Fruit fly (Drosophila melanogaster) whole organism, embryonic: Measurements from ENCODE around the gene CG31360.
A peak's percentile ranks its signal among the peaks of the same experiment; 100 is the strongest.

Experiments used
- Bteb2 ChIP-seq: fragments of 200-800 bp; sonication (Bioruptor generic); optimal IDR thresholded peaks from 2 replicates; lab custom pipeline; 2016; ENCODE audit warnings: missing biosample characterization, missing genetic modification characterization
- CG10366 ChIP-seq: fragments of 200-800 bp; sonication (Bioruptor generic); IDR thresholded peaks from 2 replicates; pipeline ENCODE4 v1.3.6; 2022; ENCODE audit warnings: missing biosample characterization, missing genetic modification characterization
- CG12104 ChIP-seq: fragments of 200-800 bp; sonication (Bioruptor generic); optimal IDR thresholded peaks from 3 replicates; lab custom pipeline; 2016; ENCODE audit warnings: missing biosample characterization, missing genetic modification characterization
- CG12942 ChIP-seq: fragments of 200-800 bp; sonication (Bioruptor generic); optimal IDR thresholded peaks from 3 replicates; lab custom pipeline; 2016; ENCODE audit warnings: missing biosample characterization, missing genetic modification characterization
- CG13624 ChIP-seq: fragments of 200-800 bp; sonication (Bioruptor generic); optimal IDR thresholded peaks from 2 replicates; lab custom pipeline; 2016; ENCODE audit warnings: missing biosample characterization, missing genetic modification characterization
- CG14014 ChIP-seq: fragments of 200-800 bp; sonication (Bioruptor generic); IDR thresholded peaks from 2 replicates; pipeline ENCODE4 v1.3.6; 2022; ENCODE audit warnings: missing biosample characterization, missing genetic modification characterization
- CG1603 ChIP-seq: fragments of 200-800 bp; sonication (Bioruptor generic); optimal IDR thresholded peaks from 2 replicates; lab custom pipeline; 2019; ENCODE audit warnings: missing biosample characterization, mild to moderate bottlenecking, missing genetic modification characterization, moderate library complexity
- CG16813 ChIP-seq: fragments of 200-800 bp; sonication (Bioruptor generic); IDR thresholded peaks from 3 replicates; pipeline ENCODE4 v1.3.6; 2022; ENCODE audit warnings: missing biosample characterization, missing genetic modification characterization; ENCODE audit not compliant: partially characterized antibody
- CG17385 ChIP-seq: fragments of 200-800 bp; sonication (Bioruptor generic); optimal IDR thresholded peaks from 3 replicates; lab custom pipeline; 2018; ENCODE audit warnings: missing biosample characterization, mild to moderate bottlenecking, missing genetic modification characterization
- CG17829 ChIP-seq: fragments of 200-800 bp; optimal IDR thresholded peaks from 2 replicates; lab custom pipeline; 2019; ENCODE audit warnings: missing biosample characterization, mild to moderate bottlenecking, missing genetic modification characterization, moderate library complexity
- CG18764 ChIP-seq: fragments of 200-800 bp; sonication (Bioruptor generic); optimal IDR thresholded peaks from 3 replicates; lab custom pipeline; 2016; ENCODE audit warnings: missing biosample characterization, missing genetic modification characterization
- CG2129 ChIP-seq: fragments of 200-800 bp; sonication (Bioruptor generic); IDR thresholded peaks from 2 replicates; pipeline ENCODE4 v1.3.6; 2022; ENCODE audit warnings: missing biosample characterization, missing genetic modification characterization; ENCODE audit not compliant: partially characterized antibody
- CG2202 ChIP-seq: fragments of 200-800 bp; sonication (Bioruptor generic); optimal IDR thresholded peaks from 2 replicates; lab custom pipeline; 2018; ENCODE audit warnings: missing biosample characterization, mild to moderate bottlenecking, missing genetic modification characterization
- CG2678 ChIP-seq: fragments of 200-800 bp; sonication (Bioruptor generic); optimal IDR thresholded peaks from 3 replicates; lab custom pipeline; 2019; ENCODE audit warnings: missing biosample characterization, mild to moderate bottlenecking, missing genetic modification characterization, moderate library complexity
- CG30020 ChIP-seq: fragments of 200-800 bp; optimal IDR thresholded peaks from 2 replicates; lab custom pipeline; 2019; ENCODE audit warnings: missing biosample characterization, mild to moderate bottlenecking, missing genetic modification characterization, moderate library complexity
- CG3995 ChIP-seq: fragments of 200-800 bp; sonication (Bioruptor generic); optimal IDR thresholded peaks from 3 replicates; lab custom pipeline; 2016; ENCODE audit warnings: missing biosample characterization, missing genetic modification characterization
- CG43689 ChIP-seq: fragments of 200-800 bp; sonication (Bioruptor generic); IDR thresholded peaks from 2 replicates; pipeline ENCODE4 v1.3.6; 2022; ENCODE audit warnings: missing biosample characterization, missing genetic modification characterization
- CG4820 ChIP-seq: fragments of 200-800 bp; sonication (Bioruptor generic); optimal IDR thresholded peaks from 3 replicates; lab custom pipeline; 2016; ENCODE audit warnings: missing biosample characterization, missing genetic modification characterization
- CG4854 ChIP-seq: fragments of 200-800 bp; sonication (Bioruptor generic); optimal IDR thresholded peaks from 2 replicates; lab custom pipeline; 2016; ENCODE audit warnings: missing biosample characterization, missing genetic modification characterization, inconsistent platforms
- CG7963 ChIP-seq: fragments of 200-800 bp; sonication (Bioruptor generic); IDR thresholded peaks from 3 replicates; pipeline ENCODE4 v1.3.6; 2022; ENCODE audit warnings: missing biosample characterization, missing genetic modification characterization; ENCODE audit not compliant: partially characterized antibody
- CHES-1-like ChIP-seq: fragments of 200-800 bp; sonication (Bioruptor generic); optimal IDR thresholded peaks from 2 replicates; lab custom pipeline; 2016; ENCODE audit warnings: missing biosample characterization, missing genetic modification characterization
- Doc2 ChIP-seq: fragments of 200-800 bp; sonication (Bioruptor generic); IDR thresholded peaks from 2 replicates; pipeline ENCODE4 v1.3.6; 2022; ENCODE audit warnings: missing biosample characterization, missing genetic modification characterization
- Fer2 ChIP-seq: fragments of 200-800 bp; sonication (Bioruptor generic); optimal IDR thresholded peaks from 2 replicates; lab custom pipeline; 2018; ENCODE audit warnings: missing biosample characterization, mild to moderate bottlenecking, missing genetic modification characterization, moderate library complexity
- Hey ChIP-seq: fragments of 200-800 bp; sonication (Bioruptor generic); optimal IDR thresholded peaks from 3 replicates; lab custom pipeline; 2018; ENCODE audit warnings: missing biosample characterization, mild to moderate bottlenecking, missing genetic modification characterization
- Hr51 ChIP-seq, 2 experiments: fragments of 200-800 bp; sonication (Bioruptor generic); optimal IDR thresholded peaks; 2 replicates in 1 of 2; 3 replicates in 1 of 2; lab custom pipeline; 2016 to 2018; ENCODE audit warnings: missing biosample characterization in 2 of 2, missing genetic modification characterization in 2 of 2, mild to moderate bottlenecking in 1 of 2, moderate library complexity in 1 of 2
- Hr78 ChIP-seq, 2 experiments: fragments of 200-800 bp in 1 of 2; fragments of >200 bp in 1 of 2; sonication (Bioruptor generic) in 1 of 2; optimal IDR thresholded peaks; 2 replicates each; lab custom pipeline; 2017 to 2019; ENCODE audit warnings: missing biosample characterization in 2 of 2, missing genetic modification characterization in 2 of 2, mild to moderate bottlenecking in 1 of 2, moderate library complexity in 1 of 2
- Lim3 ChIP-seq: fragments of 200-800 bp; sonication (Bioruptor generic); IDR thresholded peaks from 2 replicates; pipeline ENCODE4 v1.3.6; 2022; ENCODE audit warnings: missing biosample characterization, missing genetic modification characterization
- MESR4 ChIP-seq: fragments of 200-800 bp; sonication (Bioruptor generic); optimal IDR thresholded peaks from 2 replicates; lab custom pipeline; 2018; ENCODE audit warnings: missing biosample characterization, mild to moderate bottlenecking, missing genetic modification characterization, moderate library complexity
- Max ChIP-seq: fragments of 200-800 bp; sonication (Bioruptor generic); optimal IDR thresholded peaks from 2 replicates; lab custom pipeline; 2016; ENCODE audit warnings: missing biosample characterization, mild to moderate bottlenecking, missing genetic modification characterization
- Mrtf ChIP-seq: fragments of 200-800 bp; sonication (Bioruptor generic); IDR thresholded peaks from 3 replicates; pipeline ENCODE4 v1.3.6; 2022; ENCODE audit warnings: missing biosample characterization, missing genetic modification characterization
- Sin3A ChIP-seq: fragments of >200 bp; optimal IDR thresholded peaks from 2 replicates; lab custom pipeline; 2018
- Spps ChIP-seq: fragments of 200-800 bp; sonication (Bioruptor generic); optimal IDR thresholded peaks from 2 replicates; lab custom pipeline; 2018; ENCODE audit warnings: missing biosample characterization, mild to moderate bottlenecking, missing genetic modification characterization
- Sry-δ ChIP-seq: fragments of 200-800 bp; sonication (Bioruptor generic); optimal IDR thresholded peaks from 2 replicates; lab custom pipeline; 2016; ENCODE audit warnings: missing biosample characterization, missing genetic modification characterization
- gsb ChIP-seq: fragments of 200-800 bp; sonication (Bioruptor generic); IDR thresholded peaks from 2 replicates; pipeline ENCODE4 v1.3.6; 2022; ENCODE audit warnings: missing biosample characterization, missing genetic modification characterization
- jigr1 ChIP-seq: fragments of 200-800 bp; sonication (Bioruptor generic); IDR thresholded peaks from 3 replicates; pipeline ENCODE4 v1.3.6; 2022; ENCODE audit warnings: missing biosample characterization, missing genetic modification characterization
- lilli ChIP-seq: fragments of 200-800 bp; sonication (Bioruptor generic); optimal IDR thresholded peaks from 3 replicates; lab custom pipeline; 2016; ENCODE audit warnings: missing biosample characterization, missing genetic modification characterization
- lmd ChIP-seq: fragments of 200-800 bp; sonication (Bioruptor generic); IDR thresholded peaks from 2 replicates; pipeline ENCODE4 v1.3.6; 2022; ENCODE audit warnings: missing biosample characterization, missing genetic modification characterization
- maf-S ChIP-seq: fragments of 200-800 bp; sonication (Bioruptor generic); optimal IDR thresholded peaks from 2 replicates; lab custom pipeline; 2016; ENCODE audit warnings: missing biosample characterization, missing genetic modification characterization
- nerfin-2 ChIP-seq: fragments of 200-800 bp; sonication (Bioruptor generic); IDR thresholded peaks from 2 replicates; pipeline ENCODE4 v1.3.6; 2022; ENCODE audit warnings: missing biosample characterization, missing genetic modification characterization; ENCODE audit not compliant: partially characterized antibody
- odd ChIP-seq: fragments of 200-800 bp; sonication (Bioruptor generic); optimal IDR thresholded peaks from 2 replicates; lab custom pipeline; 2017; ENCODE audit warnings: missing biosample characterization, mild to moderate bottlenecking, missing genetic modification characterization
- org-1 ChIP-seq: fragments of 200-800 bp; sonication (Bioruptor generic); optimal IDR thresholded peaks from 2 replicates; lab custom pipeline; 2017; ENCODE audit warnings: missing biosample characterization, missing genetic modification characterization
- psq ChIP-seq: fragments of 200-800 bp; sonication (Bioruptor generic); optimal IDR thresholded peaks from 2 replicates; lab custom pipeline; 2017; ENCODE audit warnings: missing biosample characterization, missing genetic modification characterization
- ranshi ChIP-seq: fragments of 200-800 bp; sonication (Bioruptor generic); IDR thresholded peaks from 2 replicates; pipeline ENCODE4 v1.3.6; 2022; ENCODE audit warnings: missing biosample characterization, missing genetic modification characterization
- run ChIP-seq: fragments of 200-800 bp; sonication (Bioruptor generic); optimal IDR thresholded peaks from 3 replicates; lab custom pipeline; 2018; ENCODE audit warnings: missing biosample characterization, mild to moderate bottlenecking, missing genetic modification characterization
- sqz ChIP-seq: fragments of 200-800 bp; sonication (Bioruptor generic); optimal IDR thresholded peaks from 3 replicates; lab custom pipeline; 2018; ENCODE audit warnings: missing biosample characterization, mild to moderate bottlenecking, missing genetic modification characterization
- ssp ChIP-seq: fragments of 200-800 bp; sonication (Bioruptor generic); IDR thresholded peaks from 2 replicates; pipeline ENCODE4 v1.3.6; 2022; ENCODE audit warnings: missing biosample characterization, missing genetic modification characterization
- sug ChIP-seq: fragments of 200-800 bp; optimal IDR thresholded peaks from 2 replicates; lab custom pipeline; 2019; ENCODE audit warnings: missing biosample characterization, mild to moderate bottlenecking, missing genetic modification characterization, moderate library complexity
- tna ChIP-seq: fragments of 200-800 bp; sonication (Bioruptor generic); IDR thresholded peaks from 2 replicates; pipeline ENCODE4 v1.3.6; 2022; ENCODE audit warnings: missing biosample characterization, missing genetic modification characterization; ENCODE audit not compliant: partially characterized antibody
- trh ChIP-seq: fragments of 200-800 bp; sonication (Bioruptor generic); optimal IDR thresholded peaks from 2 replicates; lab custom pipeline; 2016; ENCODE audit warnings: missing biosample characterization, missing genetic modification characterization
- vnd ChIP-seq: fragments of 200-800 bp; sonication (Bioruptor generic); IDR thresholded peaks from 3 replicates; pipeline ENCODE4 v1.3.6; 2022; ENCODE audit warnings: missing biosample characterization, missing genetic modification characterization; ENCODE audit not compliant: partially characterized antibody
- yki ChIP-seq: fragments of >200 bp; optimal IDR thresholded peaks from 3 replicates; lab custom pipeline; 2018

CG31360 gene

dm6 chr3R:17716858-17717596 lies 32.1 kb downstream of the CG31360 start:
- TF ChIP-seq sug (tag; lab: Kevin White, UChicago) (peak; percentile 40), Max (GFP tag; lab: Kevin White, UChicago) (peak; percentile 22), CG4854 (GFP tag; lab: Kevin White, UChicago) (no peak), Sin3A (lab: Kevin White, UChicago) (no peak), CG12104 (no peak), tna (GFP tag; lab: Robert Waterston, UW) (no peak), sqz (GFP tag; lab: Kevin White, UChicago) (no peak), lmd (GFP tag; lab: Robert Waterston, UW) (no peak), CG2129 (GFP tag; lab: Robert Waterston, UW) (no peak), vnd (no peak), CG2678 (peak; percentile 28), odd (GFP tag; lab: Kevin White, UChicago) (no peak), yki (lab: Kevin White, UChicago) (peak; percentile 98), CG3995 (GFP tag; lab: Kevin White, UChicago) (peak; percentile 4), run (tag; lab: Kevin White, UChicago) (peak; percentile 37), CG13624 (GFP tag; lab: Kevin White, UChicago) (peak; percentile 66), CG17829 (tag; lab: Kevin White, UChicago) (peak; percentile 22), MESR4 (GFP tag; lab: Kevin White, UChicago) (peak; percentile 20), maf-S (GFP tag; lab: Kevin White, UChicago) (peak; percentile 23), Doc2 (GFP tag; lab: Robert Waterston, UW) (no peak), CG10366 (GFP tag; lab: Robert Waterston, UW) (no peak), CG12942 (GFP tag; lab: Kevin White, UChicago) (no peak), CG2202 (tag; lab: Kevin White, UChicago) (no peak), Mrtf (GFP tag; lab: Robert Waterston, UW) (no peak), org-1 (GFP tag; lab: Kevin White, UChicago) (no peak), Hey (tag; lab: Kevin White, UChicago) (no peak), CG14014 (no peak), Bteb2 (GFP tag; lab: Kevin White, UChicago) (peak; percentile 49), ranshi (no peak), CG43689 (GFP tag; lab: Robert Waterston, UW) (no peak), CG30020 (no peak), CG7963 (GFP tag; lab: Robert Waterston, UW) (no peak), ssp (GFP tag; lab: Robert Waterston, UW) (no peak), Hr51 (GFP tag; optimal IDR thresholded peaks at IDR 0.05; lab: Kevin White, UChicago) (peak in 1 of 2 experiments; percentile 19), Sry-δ (peak; percentile 7), Hr78 (GFP tag; optimal IDR thresholded peaks at IDR 0.05; lab: Kevin White, UChicago) (no peak), CG1603 (peak; percentile 20), Fer2 (tag; lab: Kevin White, UChicago) (no peak), CG18764 (GFP tag; lab: Kevin White, UChicago) (no peak), Lim3 (GFP tag; lab: Robert Waterston, UW) (no peak), gsb (no peak), lilli (GFP tag; lab: Kevin White, UChicago) (peak; percentile 19), trh (GFP tag; lab: Kevin White, UChicago) (no peak), CG16813 (GFP tag; lab: Robert Waterston, UW) (no peak), jigr1 (no peak), psq (GFP tag; lab: Kevin White, UChicago) (no peak), CG17385 (GFP tag; lab: Kevin White, UChicago) (peak; percentile 49), CG4820 (GFP tag; lab: Kevin White, UChicago) (no peak), Spps (tag; lab: Kevin White, UChicago) (no peak), nerfin-2 (GFP tag; lab: Robert Waterston, UW) (no peak), CHES-1-like (peak; percentile 34)
